Fruit fly (Drosophila melanogaster): ENCODE results near the gene mRpS34.

mRpS34 gene

DNA sequence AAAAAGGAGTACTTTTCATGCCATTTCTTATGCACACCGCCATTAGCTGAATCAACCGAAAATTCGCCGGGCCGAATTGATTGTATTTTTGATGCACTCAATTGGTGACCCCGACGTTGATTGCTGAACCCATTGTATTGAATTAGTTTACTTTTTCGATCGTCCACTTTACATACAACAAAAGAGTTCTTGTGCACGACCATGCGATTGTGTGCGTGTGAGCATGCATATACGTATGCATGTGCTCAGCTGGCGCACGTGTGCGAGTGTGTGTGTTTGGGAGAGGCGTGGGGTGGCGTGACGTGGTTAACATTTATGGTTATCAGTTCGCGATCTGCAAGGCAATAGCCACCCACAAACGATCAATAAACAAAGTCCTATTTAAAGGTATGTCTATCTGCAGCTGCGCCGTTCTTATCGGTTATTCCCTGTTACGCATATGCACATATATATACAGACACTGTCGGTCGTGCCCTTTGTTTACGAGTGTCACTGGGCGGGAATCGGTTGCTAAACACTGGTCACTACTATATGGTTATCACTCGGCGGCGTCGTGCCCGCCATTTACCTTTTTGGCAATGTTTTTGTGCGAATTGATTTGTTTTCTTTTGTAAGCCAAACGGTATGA is 37.5 kb downstream of the mRpS34 start (continued):
- TF ChIP-seq lilli (GFP tag; optimal IDR thresholded peaks at IDR 0.05): no peak
- peak; percentile 26 for TF ChIP-seq CG34376 (GFP tag; optimal IDR thresholded peaks at IDR 0.05)
- peak; percentile 44 for TF ChIP-seq HLHmδ (GFP tag; optimal IDR thresholded peaks at IDR 0.05)
- no peak for TF ChIP-seq Oli (tag; optimal IDR thresholded peaks at IDR 0.05)

DNA sequence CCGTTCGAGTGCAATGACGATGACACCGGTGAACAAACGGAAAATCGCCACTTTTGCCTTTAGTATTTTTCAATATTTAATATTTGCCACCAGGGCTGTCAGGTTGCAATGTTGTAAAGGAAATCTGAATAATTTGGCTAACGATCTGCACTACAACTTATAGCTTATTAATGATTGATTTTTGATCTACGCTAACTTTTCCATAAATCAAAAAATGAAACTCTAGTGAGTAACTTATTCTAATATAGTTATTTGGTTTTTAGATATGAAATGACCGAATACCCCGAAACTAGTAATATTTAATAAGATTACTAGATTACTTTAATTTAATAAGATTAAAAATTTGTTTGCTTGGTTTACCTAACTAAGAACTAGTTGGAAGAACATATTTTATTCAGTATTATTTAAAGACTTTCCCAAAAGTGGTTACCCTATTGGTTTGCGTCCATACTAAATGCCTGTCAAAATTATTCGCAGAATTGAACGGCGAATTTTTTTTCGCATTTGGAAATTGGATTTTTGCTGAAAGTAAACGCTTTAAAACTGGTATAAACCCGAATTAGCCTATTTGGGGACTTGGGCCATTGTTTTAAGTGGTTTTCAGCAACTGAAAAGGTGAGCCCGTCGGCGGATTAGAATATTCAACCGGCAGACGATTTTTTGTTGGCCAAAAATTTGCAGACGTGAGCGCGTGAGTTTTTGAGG is 38.2 kb downstream of the mRpS34 start, which contains the start of the genes Agpat3 and RAF2:
Agpat3 (minus strand) TSS at position 78 of the 705 bp plus-strand sequence.
RAF2 (plus strand) TSS at position 448 of the 705 bp plus-strand sequence.
- peak; percentile 3 for TF ChIP-seq Sin3A (optimal IDR thresholded peaks at IDR 0.05)
- peak; percentile 81 for TF ChIP-seq Abd-B (GFP tag; optimal IDR thresholded peaks at IDR 0.05)
- peak; percentile 80 for TF ChIP-seq gfzf (GFP tag; optimal IDR thresholded peaks at IDR 0.05)
- no peak for TF ChIP-seq aop (GFP tag; IDR thresholded peaks at IDR 0.05)
- peak; percentile 59 for TF ChIP-seq CG2712 (tag; optimal IDR thresholded peaks at IDR 0.05)
- peak; percentile 54 for TF ChIP-seq ind (GFP tag; optimal IDR thresholded peaks at IDR 0.05)
- TF ChIP-seq CG17328 (GFP tag; IDR thresholded peaks at IDR 0.05): peak; percentile 46
- no peak for TF ChIP-seq CG4282 (GFP tag; optimal IDR thresholded peaks at IDR 0.05)
- peak; percentile 6 for TF ChIP-seq Nf-YB (GFP tag; optimal IDR thresholded peaks at IDR 0.05)
- TF ChIP-seq CG6683 (GFP tag; optimal IDR thresholded peaks at IDR 0.05): no peak
- TF ChIP-seq slou (GFP tag; optimal IDR thresholded peaks at IDR 0.05): no peak
- TF ChIP-seq ttk (GFP tag; IDR thresholded peaks at IDR 0.05): no peak
- peak; percentile 58 for TF ChIP-seq CG12659 (GFP tag; optimal IDR thresholded peaks at IDR 0.05)
- peak; percentile 52 for TF ChIP-seq fd96Cb (tag; optimal IDR thresholded peaks at IDR 0.05)
- peak; percentile 16 for TF ChIP-seq Dad (GFP tag; optimal IDR thresholded peaks at IDR 0.05)
- TF ChIP-seq nmo (GFP tag; optimal IDR thresholded peaks at IDR 0.05): peak; percentile 85
- TF ChIP-seq CG17359 (tag; optimal IDR thresholded peaks at IDR 0.05): peak; percentile 35
- TF ChIP-seq CG6175 (GFP tag; IDR thresholded peaks at IDR 0.05): no peak
- TF ChIP-seq H2.0 (GFP tag; IDR thresholded peaks at IDR 0.05): no peak
- TF ChIP-seq CG2116 (GFP tag; optimal IDR thresholded peaks at IDR 0.05): peak; percentile 45
- TF ChIP-seq E2f2 (GFP tag; IDR thresholded peaks at IDR 0.05): peak; percentile 31; the same call in 1 of the 2 replicates
- no peak for TF ChIP-seq ash1 (GFP tag; optimal IDR thresholded peaks at IDR 0.05)
- no peak for TF ChIP-seq CG1647 (GFP tag; optimal IDR thresholded peaks at IDR 0.05)
- peak; percentile 50; the same call in 1 of the 3 replicates for TF ChIP-seq Dbx (GFP tag; IDR thresholded peaks at IDR 0.05)
- TF ChIP-seq Ssrp (tag; optimal IDR thresholded peaks at IDR 0.05): peak; percentile 50
- TF ChIP-seq Fer3 (tag; optimal IDR thresholded peaks at IDR 0.05): peak; percentile 30
- no peak for TF ChIP-seq CG34224 (GFP tag; IDR thresholded peaks at IDR 0.05; ENCODE audit: partially characterized antibody)
- no peak for TF ChIP-seq CG33213 (GFP tag; optimal IDR thresholded peaks at IDR 0.05)
- peak; percentile 57 for TF ChIP-seq CG12104 (GFP tag; optimal IDR thresholded peaks at IDR 0.05)
- TF ChIP-seq Sry-β (GFP tag; optimal IDR thresholded peaks at IDR 0.05): no peak
- TF ChIP-seq CG9932 (GFP tag; IDR thresholded peaks at IDR 0.05): peak; percentile 64
- TF ChIP-seq Hr51 (GFP tag; optimal IDR thresholded peaks at IDR 0.05): peak; percentile 5 to 49
- TF ChIP-seq dmrt11E (tag; optimal IDR thresholded peaks at IDR 0.05): peak; percentile 39
- peak; percentile 31 for TF ChIP-seq D19A (tag; optimal IDR thresholded peaks at IDR 0.05)
- no peak for TF ChIP-seq CG9876 (GFP tag; optimal IDR thresholded peaks at IDR 0.05)
- peak; percentile 52 for TF ChIP-seq E2f1 (GFP tag; IDR thresholded peaks at IDR 0.05)
- TF ChIP-seq HLH3B (GFP tag; IDR thresholded peaks at IDR 0.05): peak; percentile 31; the same call in 1 of the 2 replicates
- peak; percentile 62 for TF ChIP-seq CG9215 (GFP tag; IDR thresholded peaks at IDR 0.05)
- TF ChIP-seq CG15514 (GFP tag; optimal IDR thresholded peaks at IDR 0.05): peak; percentile 47
- peak; percentile 58 for TF ChIP-seq CG8924 (tag; optimal IDR thresholded peaks at IDR 0.05)
- TF ChIP-seq CG14965 (GFP tag; optimal IDR thresholded peaks at IDR 0.05; ENCODE audit: borderline replicate concordance): no peak
- TF ChIP-seq CG4707 (GFP tag; optimal IDR thresholded peaks at IDR 0.05): no peak
- 0 out of 2 replicates have a peak, but pooled peaks have one; percentile 49 for TF ChIP-seq CG14014 (GFP tag; IDR thresholded peaks at IDR 0.05)
